Fruit fly (Drosophila melanogaster): ENCODE results near the gene Cad96Ca.
A peak's percentile ranks its signal among the peaks of the same experiment; 100 is the strongest.

Cad96Ca gene

dm6 chr3R:25245052-25245813 is 37.1 kb upstream of the Cad96Ca start, which contains the start of gene bam (continued):
- TF ChIP-seq CG2116 (GFP tag; optimal IDR thresholded peaks at IDR 0.05) (peak; percentile 36), wdn (GFP tag; IDR thresholded peaks at IDR 0.05) (no peak), Opbp (GFP tag; IDR thresholded peaks at IDR 0.05; ENCODE audit: partially characterized antibody) (0 out of 3 replicates have a peak, but pooled peaks have one; percentile 31), B-H2 (GFP tag; optimal IDR thresholded peaks at IDR 0.05) (peak; percentile 58), Dip3 (GFP tag; optimal IDR thresholded peaks at IDR 0.05) (no peak), Sox102F (GFP tag; optimal IDR thresholded peaks at IDR 0.05) (no peak), abd-A (tag; optimal IDR thresholded peaks at IDR 0.05) (no peak), crc (GFP tag; optimal IDR thresholded peaks at IDR 0.05) (no peak), Atf-2 (GFP tag; optimal IDR thresholded peaks at IDR 0.05) (no peak), CG10431 (GFP tag; optimal IDR thresholded peaks at IDR 0.05) (no peak), crp (GFP tag; optimal IDR thresholded peaks at IDR 0.05) (no peak), CG3995 (GFP tag; optimal IDR thresholded peaks at IDR 0.05) (peak; percentile 38), CG17802 (tag; optimal IDR thresholded peaks at IDR 0.05) (no peak), Ada2b (GFP tag; IDR thresholded peaks at IDR 0.05) (no peak), CG32772 (GFP tag; IDR thresholded peaks at IDR 0.05) (no peak), CG3065 (GFP tag; optimal IDR thresholded peaks at IDR 0.05) (no peak), dysf (GFP tag; IDR thresholded peaks at IDR 0.05) (no peak), yki (optimal IDR thresholded peaks at IDR 0.05) (no peak), CG12299 (tag; optimal IDR thresholded peaks at IDR 0.05) (no peak), CG6765 (GFP tag; optimal IDR thresholded peaks at IDR 0.05) (no peak), CG13424 (tag; optimal IDR thresholded peaks at IDR 0.05) (peak; percentile 7), pita (GFP tag; optimal IDR thresholded peaks at IDR 0.05) (peak; percentile 86), CG9727 (GFP tag; optimal IDR thresholded peaks at IDR 0.05) (no peak), CG17829 (tag; optimal IDR thresholded peaks at IDR 0.05) (peak; percentile 52), lab (GFP tag; optimal IDR thresholded peaks at IDR 0.05) (no peak), CG1603 (tag; optimal IDR thresholded peaks at IDR 0.05) (peak; percentile 57), CG3847 (GFP tag; IDR thresholded peaks at IDR 0.05) (peak; percentile 80), CG4617 (GFP tag; optimal IDR thresholded peaks at IDR 0.05; ENCODE audit: borderline replicate concordance) (no peak), chn (GFP tag; optimal IDR thresholded peaks at IDR 0.05) (no peak), CG14965 (GFP tag; optimal IDR thresholded peaks at IDR 0.05; ENCODE audit: borderline replicate concordance) (no peak), ken (GFP tag; IDR thresholded peaks at IDR 0.05) (0 out of 3 replicates have a peak, but pooled peaks have one; percentile 37), CG8388 (GFP tag; optimal IDR thresholded peaks at IDR 0.05) (no peak), CoRest (tag; optimal IDR thresholded peaks at IDR 0.05) (peak; percentile 64), CG5245 (GFP tag; optimal IDR thresholded peaks at IDR 0.05) (no peak), BEAF-32 (GFP tag; optimal IDR thresholded peaks at IDR 0.05) (peak; percentile 24), Nf-YC (tag; optimal IDR thresholded peaks at IDR 0.05) (peak; percentile 46), amos (GFP tag; IDR thresholded peaks at IDR 0.05; ENCODE audit: partially characterized antibody) (peak; percentile 42), dpn (GFP tag; optimal IDR thresholded peaks at IDR 0.05) (peak in 1 of 2 experiments; percentile 24), stwl (tag; optimal IDR thresholded peaks at IDR 0.05) (peak; percentile 83), gem (tag; optimal IDR thresholded peaks at IDR 0.05) (no peak), Hr39 (optimal IDR thresholded peaks at IDR 0.05) (no peak), CG10267 (tag; optimal IDR thresholded peaks at IDR 0.05) (peak; percentile 53), Fer1 (GFP tag; optimal IDR thresholded peaks at IDR 0.05) (peak; percentile 15), YL-1 (GFP tag; optimal IDR thresholded peaks at IDR 0.05) (peak; percentile 18), tup (GFP tag; optimal IDR thresholded peaks at IDR 0.05) (no peak), otp (GFP tag; IDR thresholded peaks at IDR 0.05) (no peak), CG14710 (tag; optimal IDR thresholded peaks at IDR 0.05) (peak; percentile 45), p53 (GFP tag; optimal IDR thresholded peaks at IDR 0.05) (no peak), CG15601 (tag; optimal IDR thresholded peaks at IDR 0.05) (peak; percentile 22)
